Worm (Caenorhabditis elegans) whole organism, young adult: ENCODE results near the gene sgo-1.

Experiments
- C06A6.2 ChIP-seq: fragments of 200-800 bp; sonication (Bioruptor generic); conservative IDR thresholded peaks from 2 replicates; pipeline ENCODE4 v1.3.6; 2022; ENCODE audit warnings: missing genetic modification characterization, missing compliant biosample characterization
- D2030.7 ChIP-seq: fragments of 200-800 bp; sonication (Bioruptor generic); IDR thresholded peaks from 2 replicates; pipeline ENCODE4 v1.3.6; 2022; ENCODE audit warnings: missing genetic modification reagents, missing genetic modification characterization, missing compliant biosample characterization
- F23B12.7 ChIP-seq: sonication (generic microtip); optimal IDR thresholded peaks from 2 replicates; lab custom pipeline; 2017; ENCODE audit warnings: missing genetic modification characterization, mild to moderate bottlenecking, missing compliant biosample characterization, antibody characterized with exemption, moderate library complexity; ENCODE audit not compliant: insufficient read depth
- F37B4.10 ChIP-seq: fragments of 200-800 bp; sonication (Bioruptor generic); IDR thresholded peaks from 2 replicates; pipeline ENCODE4 v1.3.6; 2022; ENCODE audit warnings: missing genetic modification characterization, missing compliant biosample characterization
- F49E8.2 ChIP-seq: sonication (generic microtip); optimal IDR thresholded peaks from 3 replicates; lab custom pipeline; 2017; ENCODE audit warnings: missing genetic modification characterization, mild to moderate bottlenecking, missing compliant biosample characterization, antibody characterized with exemption, moderate library complexity; ENCODE audit not compliant: insufficient read depth
- K12H6.12 ChIP-seq: fragments of 200-800 bp; sonication (Bioruptor generic); optimal IDR thresholded peaks from 2 replicates; lab custom pipeline; 2018; ENCODE audit warnings: mild to moderate bottlenecking, missing genetic modification characterization, missing compliant biosample characterization
- T26A5.8 ChIP-seq: sonication (generic microtip); optimal IDR thresholded peaks from 2 replicates; lab custom pipeline; 2016; ENCODE audit warnings: missing genetic modification characterization, missing compliant biosample characterization
- Y67H2A.10 ChIP-seq: fragments of 200-800 bp; sonication (Bioruptor generic); conservative IDR thresholded peaks from 2 replicates; pipeline ENCODE4 v1.3.6; 2022; ENCODE audit warnings: missing genetic modification reagents, missing genetic modification characterization, missing compliant biosample characterization
- Y95B8A.8 ChIP-seq: fragments of 200-800 bp; sonication (Bioruptor generic); IDR thresholded peaks from 2 replicates; pipeline ENCODE4 v1.3.6; 2022; ENCODE audit warnings: missing genetic modification reagents, missing genetic modification characterization, missing compliant biosample characterization
- ZK185.1 ChIP-seq: sonication (generic microtip); optimal IDR thresholded peaks from 2 replicates; lab custom pipeline; 2016; ENCODE audit warnings: mild to moderate bottlenecking, missing genetic modification characterization, missing compliant biosample characterization; ENCODE audit not compliant: poor library complexity, severe bottlenecking
- atf-7 ChIP-seq: sonication (generic microtip); optimal IDR thresholded peaks from 2 replicates; lab custom pipeline; 2017; ENCODE audit warnings: mild to moderate bottlenecking, missing genetic modification characterization, missing compliant biosample characterization
- attf-5 ChIP-seq: fragments of 200-800 bp; sonication (Bioruptor generic); optimal IDR thresholded peaks from 2 replicates; lab custom pipeline; 2018; ENCODE audit warnings: mild to moderate bottlenecking, missing genetic modification characterization, missing compliant biosample characterization
- bed-2 ChIP-seq: fragments of 200-800 bp; sonication (Bioruptor generic); IDR thresholded peaks from 2 replicates; pipeline ENCODE4 v1.3.6; 2022; ENCODE audit warnings: missing genetic modification reagents, missing genetic modification characterization, missing compliant biosample characterization
- cebp-1 ChIP-seq, 2 experiments: fragments of 200-800 bp in 1 of 2; sonication (Bioruptor generic) in 1 of 2; sonication (generic microtip) in 1 of 2; IDR thresholded peaks in 1 of 2; optimal IDR thresholded peaks in 1 of 2; 2 replicates each; pipeline versions ENCODE4 v1.3.6 to Lab custom; 2017 to 2022; ENCODE audit warnings: missing compliant biosample characterization in 2 of 2, missing genetic modification characterization in 2 of 2, mild to moderate bottlenecking in 1 of 2, missing genetic modification reagents in 1 of 2, moderate library complexity in 1 of 2
- ceh-27 ChIP-seq: fragments of 200-800 bp; sonication (Bioruptor generic); optimal IDR thresholded peaks from 2 replicates; lab custom pipeline; 2018; ENCODE audit warnings: mild to moderate bottlenecking, missing genetic modification characterization, moderate library complexity, missing compliant biosample characterization
- ceh-40 ChIP-seq: fragments of 200-800 bp; sonication (Bioruptor generic); IDR thresholded peaks from 2 replicates; pipeline ENCODE4 v1.3.6; 2022; ENCODE audit warnings: missing genetic modification characterization, missing compliant biosample characterization
- ceh-91 ChIP-seq: fragments of 200-800 bp; sonication (Bioruptor generic); IDR thresholded peaks from 2 replicates; pipeline ENCODE4 v1.3.6; 2022; ENCODE audit warnings: missing genetic modification reagents, missing genetic modification characterization, missing compliant biosample characterization
- chd-7 ChIP-seq: sonication (generic microtip); optimal IDR thresholded peaks from 2 replicates; lab custom pipeline; 2016; ENCODE audit warnings: mild to moderate bottlenecking, missing genetic modification characterization, moderate library complexity, missing compliant biosample characterization
- die-1 ChIP-seq: sonication (generic microtip); optimal IDR thresholded peaks from 2 replicates; lab custom pipeline; 2016; ENCODE audit warnings: missing genotype, mild to moderate bottlenecking, missing genetic modification characterization, missing compliant biosample characterization
- efl-1 ChIP-seq: fragments of 150-350 bp; optimal IDR thresholded peaks from 2 replicates; lab custom pipeline; 2014; ENCODE audit warnings: missing biosample characterization, missing genetic modification reagents, missing genetic modification characterization
- ekl-4 ChIP-seq: fragments of 200-800 bp; sonication (Bioruptor generic); IDR thresholded peaks from 2 replicates; pipeline ENCODE4 v1.3.6; 2022; ENCODE audit warnings: missing genetic modification reagents, missing genetic modification characterization, missing compliant biosample characterization
- fkh-3 ChIP-seq: sonication (generic microtip); optimal IDR thresholded peaks from 2 replicates; lab custom pipeline; 2016; ENCODE audit warnings: mild to moderate bottlenecking, missing genetic modification characterization, missing compliant biosample characterization
- hlh-26 ChIP-seq: fragments of 200-800 bp; sonication (Bioruptor generic); conservative IDR thresholded peaks from 2 replicates; pipeline ENCODE4 v1.3.6; 2022; ENCODE audit warnings: missing genetic modification reagents, missing genetic modification characterization, missing compliant biosample characterization
- hmg-1.2 ChIP-seq: fragments of 200-800 bp; sonication (Bioruptor generic); IDR thresholded peaks from 2 replicates; pipeline ENCODE4 v1.3.6; 2022; ENCODE audit warnings: missing genetic modification reagents, missing genetic modification characterization, missing compliant biosample characterization
- hmg-20 ChIP-seq: fragments of 200-800 bp; sonication (Bioruptor generic); IDR thresholded peaks from 2 replicates; pipeline ENCODE4 v1.3.6; 2022; ENCODE audit warnings: missing genetic modification reagents, missing genetic modification characterization, missing compliant biosample characterization
- let-607 ChIP-seq, 2 experiments: fragments of 200-800 bp in 1 of 2; sonication (Bioruptor generic) in 1 of 2; sonication (generic microtip) in 1 of 2; optimal IDR thresholded peaks; 2 replicates each; lab custom pipeline; 2016 to 2018; ENCODE audit warnings: mild to moderate bottlenecking in 2 of 2, missing compliant biosample characterization in 2 of 2, missing genetic modification characterization in 2 of 2, moderate library complexity in 2 of 2, missing genotype in 1 of 2
- lin-40 ChIP-seq: sonication (generic microtip); optimal IDR thresholded peaks from 2 replicates; lab custom pipeline; 2016; ENCODE audit warnings: missing genetic modification characterization, mild to moderate bottlenecking, missing compliant biosample characterization, missing genotype, missing genetic modification reagents
- lin-54 ChIP-seq: fragments of 200-800 bp; sonication (Bioruptor generic); optimal IDR thresholded peaks from 2 replicates; lab custom pipeline; 2018; ENCODE audit warnings: mild to moderate bottlenecking, missing genetic modification characterization, missing compliant biosample characterization
- mcd-1 ChIP-seq: fragments of 200-800 bp; sonication (Bioruptor generic); IDR thresholded peaks from 2 replicates; pipeline ENCODE4 v1.3.6; 2022; ENCODE audit warnings: missing genetic modification reagents, missing genetic modification characterization, missing compliant biosample characterization
- mel-28 ChIP-seq: sonication (generic microtip); optimal IDR thresholded peaks from 2 replicates; lab custom pipeline; 2016; ENCODE audit warnings: borderline replicate concordance, mild to moderate bottlenecking, missing genetic modification characterization, missing compliant biosample characterization
- nfya-1 ChIP-seq: sonication (generic microtip); optimal IDR thresholded peaks from 2 replicates; lab custom pipeline; 2017; ENCODE audit warnings: antibody characterized with exemption, missing compliant biosample characterization, missing genetic modification characterization, borderline replicate concordance; ENCODE audit not compliant: insufficient read depth
- nhr-27 ChIP-seq: fragments of 200-800 bp; sonication (Bioruptor generic); optimal IDR thresholded peaks from 2 replicates; lab custom pipeline; 2018; ENCODE audit warnings: mild to moderate bottlenecking, missing genetic modification characterization, moderate library complexity, missing compliant biosample characterization
- nhr-80 ChIP-seq: sonication (generic microtip); optimal IDR thresholded peaks from 2 replicates; lab custom pipeline; 2016; ENCODE audit warnings: missing genetic modification characterization, missing compliant biosample characterization
- nhr-90 ChIP-seq: sonication (generic microtip); optimal IDR thresholded peaks from 2 replicates; lab custom pipeline; 2016; ENCODE audit warnings: missing genotype, mild to moderate bottlenecking, missing genetic modification characterization, missing compliant biosample characterization
- rcor-1 ChIP-seq: fragments of 200-800 bp; sonication (Bioruptor generic); IDR thresholded peaks from 2 replicates; pipeline ENCODE4 v1.3.6; 2022; ENCODE audit warnings: missing genetic modification reagents, missing genetic modification characterization, missing compliant biosample characterization
- snpc-1.3 ChIP-seq: sonication (generic microtip); optimal IDR thresholded peaks from 2 replicates; lab custom pipeline; 2017; ENCODE audit warnings: missing genetic modification characterization, mild to moderate bottlenecking, missing compliant biosample characterization, antibody characterized with exemption, moderate library complexity, missing genotype, missing genetic modification reagents; ENCODE audit not compliant: insufficient read depth
- snpc-3.4 ChIP-seq: sonication (generic microtip); optimal IDR thresholded peaks from 2 replicates; lab custom pipeline; 2017; ENCODE audit warnings: missing genetic modification characterization, mild to moderate bottlenecking, missing compliant biosample characterization, antibody characterized with exemption, moderate library complexity, missing genotype, missing genetic modification reagents
- somi-1 ChIP-seq: fragments of 200-800 bp; sonication (Bioruptor generic); optimal IDR thresholded peaks from 2 replicates; lab custom pipeline; 2018; ENCODE audit warnings: mild to moderate bottlenecking, missing genetic modification characterization, missing compliant biosample characterization
- tlf-1 ChIP-seq: fragments of 200-800 bp; sonication (Bioruptor generic); optimal IDR thresholded peaks from 2 replicates; lab custom pipeline; 2018; ENCODE audit warnings: mild to moderate bottlenecking, missing genetic modification characterization, missing compliant biosample characterization
- unc-130 ChIP-seq: sonication (generic microtip); optimal IDR thresholded peaks from 2 replicates; lab custom pipeline; 2016; ENCODE audit warnings: missing genetic modification reagents, missing genetic modification characterization, missing compliant biosample characterization
- xnd-1 ChIP-seq: sonication (generic microtip); optimal IDR thresholded peaks from 2 replicates; lab custom pipeline; 2016; ENCODE audit warnings: missing genotype, missing genetic modification reagents, missing genetic modification characterization, missing compliant biosample characterization
- ztf-18 ChIP-seq: sonication (generic microtip); optimal IDR thresholded peaks from 2 replicates; lab custom pipeline; 2016; ENCODE audit warnings: missing genotype, mild to moderate bottlenecking, missing genetic modification characterization, missing compliant biosample characterization
- ztf-26 ChIP-seq: sonication (generic microtip); optimal IDR thresholded peaks from 2 replicates; lab custom pipeline; 2017; ENCODE audit warnings: missing genetic modification characterization, missing compliant biosample characterization
- ztf-28 ChIP-seq: fragments of 200-800 bp; sonication (Bioruptor generic); IDR thresholded peaks from 2 replicates; pipeline ENCODE4 v1.3.6; 2022; ENCODE audit warnings: missing genetic modification reagents, missing genetic modification characterization, missing compliant biosample characterization

Gene sgo-1

DNA sequence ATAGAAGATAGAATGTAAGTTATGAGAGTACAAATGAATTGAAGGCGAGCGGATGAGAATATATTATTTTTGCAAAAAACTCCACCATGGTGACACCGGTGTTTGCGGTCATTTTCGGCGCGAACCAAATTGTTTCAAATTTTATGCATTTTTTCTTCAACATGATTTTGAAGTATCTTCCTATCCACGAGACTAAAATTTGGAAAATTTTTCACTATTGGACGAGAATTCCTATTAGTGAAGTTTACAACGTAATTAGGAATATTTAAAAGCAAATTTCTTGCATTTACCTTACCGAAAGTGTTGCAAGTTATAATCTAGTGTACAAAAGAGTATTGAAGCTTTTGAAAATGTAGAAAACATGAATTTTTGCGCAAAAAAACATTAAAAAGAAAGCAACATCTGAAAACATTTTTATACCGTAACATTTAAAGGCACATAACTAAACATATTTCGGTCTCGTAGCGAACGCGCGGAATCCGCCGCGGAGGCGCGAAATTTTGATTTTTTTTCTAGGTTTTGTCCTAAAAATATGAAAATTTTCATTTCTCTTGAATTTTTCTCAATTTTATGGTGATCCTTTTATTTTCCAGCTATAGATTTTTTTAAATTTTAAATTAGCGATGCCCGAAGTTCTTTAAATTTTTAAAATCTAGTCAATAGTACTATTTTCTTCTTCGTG lies at the start of gene sgo-1 (continued):
- TF ChIP-seq cebp-1 (GFP tag; IDR thresholded peaks at IDR 0.05; lab: Robert Waterston, UW) = peak; percentile 35; the same call in 1 of the 2 replicates
- no peak for TF ChIP-seq cebp-1 (tag; optimal IDR thresholded peaks at IDR 0.05; lab: Kevin White, UChicago)
- TF ChIP-seq die-1 (tag; lab: Kevin White, UChicago) = no peak
- 0 out of 2 replicates have a peak, but pooled peaks have one; percentile 43 for TF ChIP-seq Y67H2A.10 (GFP tag; lab: Robert Waterston, UW)
- TF ChIP-seq lin-40 (tag; lab: Kevin White, UChicago) = no peak
- peak; percentile 98 for TF ChIP-seq Y95B8A.8 (GFP tag; lab: Robert Waterston, UW)
- TF ChIP-seq somi-1 (GFP tag; lab: Kevin White, UChicago) = no peak
- peak; percentile 98 for TF ChIP-seq ceh-91
- peak; percentile 93 for TF ChIP-seq rcor-1 (GFP tag; lab: Robert Waterston, UW)
- no peak for TF ChIP-seq hmg-20 (GFP tag; lab: Robert Waterston, UW)
- no peak for TF ChIP-seq ztf-18
- peak; percentile 87 for TF ChIP-seq unc-130 (GFP tag; lab: Kevin White, UChicago)
- peak; percentile 68 for TF ChIP-seq hmg-1.2 (GFP tag; lab: Robert Waterston, UW)
- no peak for TF ChIP-seq chd-7 (tag; lab: Kevin White, UChicago)
- TF ChIP-seq hlh-26 (GFP tag; lab: Robert Waterston, UW) = no peak
- TF ChIP-seq nhr-27 = no peak
- peak; percentile 93 for TF ChIP-seq tlf-1
- no peak for TF ChIP-seq fkh-3 (tag; lab: Kevin White, UChicago)
- peak; percentile 85 for TF ChIP-seq F49E8.2
- TF ChIP-seq lin-54 (GFP tag; lab: Kevin White, UChicago) = peak; percentile 91
- TF ChIP-seq ceh-27 (GFP tag; lab: Kevin White, UChicago) = no peak
- TF ChIP-seq ztf-26 = no peak
- TF ChIP-seq mel-28 (tag; lab: Kevin White, UChicago) = no peak
- TF ChIP-seq ztf-28 (GFP tag; lab: Robert Waterston, UW) = peak; percentile 73; the same call in 1 of the 2 replicates
- TF ChIP-seq ZK185.1 (tag; lab: Kevin White, UChicago) = no peak
- no peak for TF ChIP-seq nfya-1 (tag; lab: Kevin White, UChicago)
- peak; percentile 99 for TF ChIP-seq xnd-1 (tag; lab: Kevin White, UChicago)
- TF ChIP-seq T26A5.8 (tag; lab: Kevin White, UChicago) = no peak
- no peak for TF ChIP-seq ceh-40 (GFP tag; lab: Robert Waterston, UW)
- no peak for TF ChIP-seq F37B4.10
- peak; percentile 100 for TF ChIP-seq efl-1 (GFP tag; lab: Kevin White, UChicago)
- TF ChIP-seq D2030.7 = peak; percentile 99
- TF ChIP-seq, all 124 proteins: peak for 47

ce11 chrIV:7845585-7845984 lies 49.3 kb upstream of the sgo-1 start:
- TF ChIP-seq atf-7 (tag; lab: Kevin White, UChicago) (peak; percentile 33), let-607 (tag; optimal IDR thresholded peaks at IDR 0.05; lab: Kevin White, UChicago) (peak in 1 of 2 experiments; percentile 38), Y95B8A.8 (GFP tag; lab: Robert Waterston, UW) (no peak), nhr-90 (peak; percentile 66), bed-2 (GFP tag; lab: Robert Waterston, UW) (no peak), K12H6.12 (peak; percentile 79), C06A6.2 (GFP tag; lab: Robert Waterston, UW) (no peak), mcd-1 (GFP tag; lab: Robert Waterston, UW) (peak; percentile 67), snpc-3.4 (tag; lab: Kevin White, UChicago) (no peak), ekl-4 (GFP tag; lab: Robert Waterston, UW) (0 out of 2 replicates have a peak, but pooled peaks have one; percentile 53), cebp-1 (GFP tag; IDR thresholded peaks at IDR 0.05; lab: Robert Waterston, UW) (no peak), cebp-1 (tag; optimal IDR thresholded peaks at IDR 0.05; lab: Kevin White, UChicago) (peak; percentile 77), attf-5 (peak; percentile 56), die-1 (tag; lab: Kevin White, UChicago) (peak; percentile 53), xnd-1 (tag; lab: Kevin White, UChicago) (no peak), nhr-80 (tag; lab: Kevin White, UChicago) (peak; percentile 60), F23B12.7 (no peak), somi-1 (GFP tag; lab: Kevin White, UChicago) (peak; percentile 5), lin-54 (GFP tag; lab: Kevin White, UChicago) (peak; percentile 22), snpc-1.3 (tag; lab: Kevin White, UChicago) (no peak), ZK185.1 (tag; lab: Kevin White, UChicago) (peak; percentile 27), hlh-26 (GFP tag; lab: Robert Waterston, UW) (no peak), D2030.7 (no peak)
